Fruit fly (Drosophila melanogaster): Measurements from ENCODE around the gene Muc4B.
A peak's percentile ranks its signal among the peaks of the same experiment; 100 is the strongest.

Muc4B gene

dm6 chrX:4265797-4266196 is 19.9 kb upstream of the Muc4B start, which contains the start of gene CG12691:
Gene CG12691, plus strand, starts transcription at chrX:4266097.
- no peak for TF ChIP-seq CG17806 (tag; optimal IDR thresholded peaks at IDR 0.05)
- TF ChIP-seq Pif1A (GFP tag; optimal IDR thresholded peaks at IDR 0.05), result no peak
- TF ChIP-seq CG8159 (tag; optimal IDR thresholded peaks at IDR 0.05), result no peak
- TF ChIP-seq gl (tag; optimal IDR thresholded peaks at IDR 0.05), result no peak
- TF ChIP-seq Ets98B (GFP tag; IDR thresholded peaks at IDR 0.05), result no peak
- TF ChIP-seq rn (GFP tag; IDR thresholded peaks at IDR 0.05), result no peak
- no peak for TF ChIP-seq CG15710 (tag; optimal IDR thresholded peaks at IDR 0.05)

dm6 chrX:4265327-4265726 is 19.4 kb upstream of the Muc4B start:
- TF ChIP-seq CG12605 (GFP tag; IDR thresholded peaks at IDR 0.05) (no peak), Pif1B (GFP tag; optimal IDR thresholded peaks at IDR 0.05) (no peak)

dm6 chrX:4264319-4264718 is 18.4 kb upstream of the Muc4B start:
- TF ChIP-seq CG13204 (GFP tag; optimal IDR thresholded peaks at IDR 0.05), result no peak
- 0 out of 2 replicates have a peak, but pooled peaks have one; percentile 10 for TF ChIP-seq CG12605 (GFP tag; IDR thresholded peaks at IDR 0.05)
- TF ChIP-seq EcR (GFP tag; optimal IDR thresholded peaks at IDR 0.05), result no peak
- peak; percentile 47 for TF ChIP-seq CG8301 (tag; optimal IDR thresholded peaks at IDR 0.05)
- TF ChIP-seq rn (GFP tag; IDR thresholded peaks at IDR 0.05), result 0 out of 2 replicates have a peak, but pooled peaks have one; percentile 7
- TF ChIP-seq CG8159 (tag; optimal IDR thresholded peaks at IDR 0.05), result peak; percentile 32
- no peak for TF ChIP-seq Pif1B (GFP tag; optimal IDR thresholded peaks at IDR 0.05)
- peak; percentile 61; the same call in 2 of the 3 replicates for TF ChIP-seq fd96Ca (GFP tag; IDR thresholded peaks at IDR 0.05)
- peak; percentile 13 for TF ChIP-seq CG9948 (tag; optimal IDR thresholded peaks at IDR 0.05)
- no peak for TF ChIP-seq gl (tag; optimal IDR thresholded peaks at IDR 0.05)
- TF ChIP-seq Ets98B (GFP tag; IDR thresholded peaks at IDR 0.05), result peak; percentile 66
- TF ChIP-seq CG34367 (tag; optimal IDR thresholded peaks at IDR 0.05), result no peak
- no peak for TF ChIP-seq CG10348 (GFP tag; IDR thresholded peaks at IDR 0.05)
- peak; percentile 52; the same call in 2 of the 3 replicates for TF ChIP-seq CG4496 (GFP tag; IDR thresholded peaks at IDR 0.05)
- TF ChIP-seq CG15710 (tag; optimal IDR thresholded peaks at IDR 0.05), result peak; percentile 4
- TF ChIP-seq CG17806 (tag; optimal IDR thresholded peaks at IDR 0.05), result peak; percentile 15
- TF ChIP-seq CG14655 (GFP tag; optimal IDR thresholded peaks at IDR 0.05), result peak; percentile 53
- TF ChIP-seq Snoo (tag; optimal IDR thresholded peaks at IDR 0.05), result no peak
- no peak for TF ChIP-seq D1 (tag; optimal IDR thresholded peaks at IDR 0.05)
- peak; percentile 19 for TF ChIP-seq Pif1A (GFP tag; optimal IDR thresholded peaks at IDR 0.05)
- peak; percentile 64 for TF ChIP-seq CG32121 (GFP tag; IDR thresholded peaks at IDR 0.05)

dm6 chrX:4262661-4263060 is 16.7 kb upstream of the Muc4B start:
- TF ChIP-seq Ets98B (GFP tag; IDR thresholded peaks at IDR 0.05) (peak; percentile 26; the same call in 1 of the 2 replicates), D1 (tag; optimal IDR thresholded peaks at IDR 0.05) (no peak), CG10348 (GFP tag; IDR thresholded peaks at IDR 0.05) (no peak), Pif1A (GFP tag; optimal IDR thresholded peaks at IDR 0.05) (peak; percentile 27), Pif1B (GFP tag; optimal IDR thresholded peaks at IDR 0.05) (no peak), CG13204 (GFP tag; optimal IDR thresholded peaks at IDR 0.05) (no peak), CG8301 (tag; optimal IDR thresholded peaks at IDR 0.05) (peak; percentile 22), fd96Ca (GFP tag; IDR thresholded peaks at IDR 0.05) (peak; percentile 46; the same call in 1 of the 3 replicates), CG14655 (GFP tag; optimal IDR thresholded peaks at IDR 0.05) (peak; percentile 46), Snoo (tag; optimal IDR thresholded peaks at IDR 0.05) (no peak), gl (tag; optimal IDR thresholded peaks at IDR 0.05) (no peak), CG8159 (tag; optimal IDR thresholded peaks at IDR 0.05) (peak; percentile 46), CG32121 (GFP tag; IDR thresholded peaks at IDR 0.05) (no peak), rn (GFP tag; IDR thresholded peaks at IDR 0.05) (no peak), CG17806 (tag; optimal IDR thresholded peaks at IDR 0.05) (peak; percentile 32), EcR (GFP tag; optimal IDR thresholded peaks at IDR 0.05) (no peak), CG34367 (tag; optimal IDR thresholded peaks at IDR 0.05) (peak; percentile 14), CG9948 (tag; optimal IDR thresholded peaks at IDR 0.05) (peak; percentile 40), CG12605 (GFP tag; IDR thresholded peaks at IDR 0.05) (no peak), CG15710 (tag; optimal IDR thresholded peaks at IDR 0.05) (peak; percentile 43), CG4496 (GFP tag; IDR thresholded peaks at IDR 0.05) (0 out of 3 replicates have a peak, but pooled peaks have one; percentile 37)

- TF ChIP-seq fd96Ca (GFP tag; IDR thresholded peaks at IDR 0.05) (no peak), CG9948 (tag; optimal IDR thresholded peaks at IDR 0.05) (no peak), CG10348 (GFP tag; IDR thresholded peaks at IDR 0.05) (no peak), Snoo (tag; optimal IDR thresholded peaks at IDR 0.05) (no peak), Ets98B (GFP tag; IDR thresholded peaks at IDR 0.05) (no peak), CG34367 (tag; optimal IDR thresholded peaks at IDR 0.05) (no peak), CG12605 (GFP tag; IDR thresholded peaks at IDR 0.05) (no peak), gl (tag; optimal IDR thresholded peaks at IDR 0.05) (no peak), CG14655 (GFP tag; optimal IDR thresholded peaks at IDR 0.05) (no peak), CG8159 (tag; optimal IDR thresholded peaks at IDR 0.05) (no peak)
Observed at dm6 chrX:4252690-4253089, 6.8 kb upstream of the Muc4B start, which contains the start of gene CG15576. Gene CG15576, minus strand, starts transcription at chrX:4252790.

- no peak for TF ChIP-seq CG12605 (GFP tag; IDR thresholded peaks at IDR 0.05)
- TF ChIP-seq CG17806 (tag; optimal IDR thresholded peaks at IDR 0.05), result no peak
- TF ChIP-seq CG4496 (GFP tag; IDR thresholded peaks at IDR 0.05), result no peak
- no peak for TF ChIP-seq CG10348 (GFP tag; IDR thresholded peaks at IDR 0.05)
- no peak for TF ChIP-seq D1 (tag; optimal IDR thresholded peaks at IDR 0.05)
- TF ChIP-seq fd96Ca (GFP tag; IDR thresholded peaks at IDR 0.05), result no peak
- TF ChIP-seq CG8159 (tag; optimal IDR thresholded peaks at IDR 0.05), result no peak
- TF ChIP-seq EcR (GFP tag; optimal IDR thresholded peaks at IDR 0.05), result no peak
- no peak for TF ChIP-seq CG15710 (tag; optimal IDR thresholded peaks at IDR 0.05)
- TF ChIP-seq Pif1B (GFP tag; optimal IDR thresholded peaks at IDR 0.05), result no peak
- no peak for TF ChIP-seq CG13204 (GFP tag; optimal IDR thresholded peaks at IDR 0.05)
- no peak for TF ChIP-seq CG8301 (tag; optimal IDR thresholded peaks at IDR 0.05)
- no peak for TF ChIP-seq Snoo (tag; optimal IDR thresholded peaks at IDR 0.05)
- no peak for TF ChIP-seq Pif1A (GFP tag; optimal IDR thresholded peaks at IDR 0.05)
- TF ChIP-seq Ets98B (GFP tag; IDR thresholded peaks at IDR 0.05), result no peak
- TF ChIP-seq CG34367 (tag; optimal IDR thresholded peaks at IDR 0.05), result no peak
- TF ChIP-seq CG14655 (GFP tag; optimal IDR thresholded peaks at IDR 0.05), result no peak
- TF ChIP-seq rn (GFP tag; IDR thresholded peaks at IDR 0.05), result no peak
Observed at dm6 chrX:4248077-4248476, 2.1 kb upstream of the Muc4B start, which contains the start of gene CG43135. Gene CG43135, plus strand, starts transcription at chrX:4248377.

Data from whole organism, pupa.